Worm (Caenorhabditis elegans): ENCODE data around the gene F53A3.1.

DNA sequence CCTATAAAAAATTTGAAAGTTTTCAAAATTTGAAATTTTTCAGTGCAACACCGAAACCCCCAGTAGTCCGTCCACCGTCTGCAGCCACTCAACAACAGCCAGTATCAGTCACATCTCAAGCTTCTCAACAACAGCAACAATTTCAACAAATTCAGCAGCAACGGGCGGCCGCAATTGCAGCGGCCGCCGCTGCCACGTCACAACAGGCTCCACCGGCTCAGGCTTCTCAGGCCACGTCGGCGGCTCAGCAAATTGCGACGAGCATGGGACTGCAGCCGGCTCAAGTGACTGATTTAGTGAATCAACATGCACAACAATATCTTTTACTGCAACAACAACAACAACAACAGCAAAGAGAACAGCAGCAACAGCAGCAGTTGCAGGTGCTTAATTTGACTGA lies 9.3 kb downstream of the F53A3.1 start:
- TF ChIP-seq ets-4 (GFP tag; optimal IDR thresholded peaks at IDR 0.05) (no peak), atf-7 (tag; optimal IDR thresholded peaks at IDR 0.05) (no peak), unc-62 (GFP tag; optimal IDR thresholded peaks at IDR 0.05) (no peak), lag-1 (GFP tag; IDR thresholded peaks at IDR 0.05) (no peak), hrde-1 (tag; optimal IDR thresholded peaks at IDR 0.05; ENCODE audit: borderline replicate concordance) (no peak), F52B5.7 (tag; optimal IDR thresholded peaks at IDR 0.05) (no peak), him-1 (tag; optimal IDR thresholded peaks at IDR 0.05) (no peak), let-526 (GFP tag; IDR thresholded peaks at IDR 0.05) (no peak), C06A6.2 (GFP tag; conservative IDR thresholded peaks at IDR 0.05) (no peak), ceh-91 (GFP tag; IDR thresholded peaks at IDR 0.05) (no peak), snpc-4 (GFP tag; optimal IDR thresholded peaks at IDR 0.05) (no peak), snpc-4 (tag; optimal IDR thresholded peaks at IDR 0.05) (no peak), nhr-120 (GFP tag; IDR thresholded peaks at IDR 0.05) (no peak), pbrm-1 (GFP tag; IDR thresholded peaks at IDR 0.05) (no peak), gei-17 (GFP tag; optimal IDR thresholded peaks at IDR 0.05) (no peak)
